Fruit fly (Drosophila melanogaster) whole organism, wandering third instar larva: ENCODE measurements around the gene CG4267.

ENCODE experiments used
- Abd-B ChIP-seq: fragments of >200 bp; optimal IDR thresholded peaks from 2 replicates; lab custom pipeline; 2017; ENCODE audit warnings: missing biosample characterization, missing genetic modification characterization
- CG32264 ChIP-seq: fragments of 200-800 bp; sonication (Bioruptor generic); optimal IDR thresholded peaks from 2 replicates; lab custom pipeline; 2016; ENCODE audit warnings: missing biosample characterization, missing genetic modification characterization
- CG9705 ChIP-seq: fragments of 200-800 bp; sonication (Bioruptor generic); optimal IDR thresholded peaks from 2 replicates; lab custom pipeline; 2018; ENCODE audit warnings: missing biosample characterization, mild to moderate bottlenecking, missing genetic modification characterization
- CrebA ChIP-seq: fragments of 200-800 bp; sonication (Bioruptor generic); optimal IDR thresholded peaks from 2 replicates; lab custom pipeline; 2016; ENCODE audit warnings: missing biosample characterization, mild to moderate bottlenecking, missing genetic modification characterization, borderline replicate concordance
- Dfd ChIP-seq: fragments of >200 bp; optimal IDR thresholded peaks from 2 replicates; lab custom pipeline; 2017; ENCODE audit warnings: missing biosample characterization, missing genetic modification characterization
- Dif ChIP-seq: fragments of 200-275, 200-300 bp; sonication (Bioruptor generic); optimal IDR thresholded peaks from 2 replicates; lab custom pipeline; 2018; ENCODE audit warnings: missing biosample characterization, missing genetic modification characterization; ENCODE audit not compliant: partially characterized antibody
- GATAd ChIP-seq: sonication (Bioruptor generic); optimal IDR thresholded peaks from 2 replicates; lab custom pipeline; 2016; ENCODE audit warnings: missing biosample characterization, missing genetic modification characterization
- HLH106 ChIP-seq: fragments of 200-800 bp; optimal IDR thresholded peaks from 3 replicates; lab custom pipeline; 2019; ENCODE audit warnings: missing biosample characterization, mild to moderate bottlenecking, missing genetic modification characterization, moderate library complexity
- Hnf4 ChIP-seq: fragments of 200-800 bp; sonication (Bioruptor generic); optimal IDR thresholded peaks from 2 replicates; lab custom pipeline; 2016; ENCODE audit warnings: missing biosample characterization, mild to moderate bottlenecking, missing genetic modification characterization
- Hr78 ChIP-seq: fragments of >200 bp; optimal IDR thresholded peaks from 2 replicates; lab custom pipeline; 2017; ENCODE audit warnings: missing biosample characterization, missing genetic modification characterization
- Hr83 ChIP-seq: fragments of 200-300 bp; sonication (Bioruptor generic); optimal IDR thresholded peaks from 2 replicates; lab custom pipeline; 2016; ENCODE audit warnings: missing biosample characterization, mild to moderate bottlenecking, missing genetic modification characterization, moderate library complexity; ENCODE audit not compliant: poor library complexity, severe bottlenecking
- Jra ChIP-seq: sonication (Bioruptor generic); optimal IDR thresholded peaks from 2 replicates; lab custom pipeline; 2016; ENCODE audit warnings: missing biosample characterization, missing genetic modification characterization
- Mio ChIP-seq: sonication (Bioruptor generic); optimal IDR thresholded peaks from 2 replicates; lab custom pipeline; 2016; ENCODE audit warnings: missing biosample characterization, missing genetic modification characterization
- Myc ChIP-seq: fragments of >200 bp; optimal IDR thresholded peaks from 2 replicates; lab custom pipeline; 2017
- OdsH ChIP-seq: fragments of 200-800 bp; sonication (Bioruptor generic); optimal IDR thresholded peaks from 2 replicates; lab custom pipeline; 2016; ENCODE audit warnings: missing biosample characterization, mild to moderate bottlenecking, missing genetic modification characterization
- Rel ChIP-seq, 2 experiments: fragments of 200-800 bp; sonication (Bioruptor generic) in 1 of 2; optimal IDR thresholded peaks; 2 replicates in 1 of 2; 3 replicates in 1 of 2; lab custom pipeline; 2016 to 2019; ENCODE audit warnings: mild to moderate bottlenecking in 2 of 2, missing biosample characterization in 2 of 2, missing genetic modification characterization in 2 of 2, moderate library complexity in 1 of 2
- Sp1 ChIP-seq: fragments of 200-800 bp; sonication (Bioruptor generic); optimal IDR thresholded peaks from 3 replicates; lab custom pipeline; 2019; ENCODE audit warnings: missing biosample characterization, mild to moderate bottlenecking, missing genetic modification characterization, moderate library complexity
- Vsx2 ChIP-seq: fragments of 200-300, 225-300 bp; sonication (Bioruptor generic); optimal IDR thresholded peaks from 2 replicates; lab custom pipeline; 2018; ENCODE audit warnings: missing biosample characterization, missing genetic modification characterization; ENCODE audit not compliant: partially characterized antibody
- br ChIP-seq: fragments of 200-800 bp; sonication (Bioruptor generic); optimal IDR thresholded peaks from 2 replicates; lab custom pipeline; 2016; ENCODE audit warnings: missing biosample characterization, missing genetic modification characterization
- brk ChIP-seq: fragments of 200-800 bp; sonication (Bioruptor generic); optimal IDR thresholded peaks from 2 replicates; lab custom pipeline; 2016; ENCODE audit warnings: missing biosample characterization, mild to moderate bottlenecking, missing genetic modification characterization
- dl ChIP-seq, 2 experiments: fragments of 175-275, 200-275 bp in 1 of 2; fragments of 200-275 bp in 1 of 2; sonication (Bioruptor generic); optimal IDR thresholded peaks; lab custom pipeline; 2018; ENCODE audit warnings: mild to moderate bottlenecking in 2 of 2, missing biosample characterization in 2 of 2, missing genetic modification characterization in 2 of 2, moderate library complexity in 2 of 2; ENCODE audit not compliant: partially characterized antibody in 2 of 2, insufficient read depth in 1 of 2
- dmrt93B ChIP-seq: fragments of 200-800 bp; sonication (Bioruptor generic); optimal IDR thresholded peaks from 2 replicates; lab custom pipeline; 2018; ENCODE audit warnings: missing biosample characterization, mild to moderate bottlenecking, missing genetic modification characterization
- ey ChIP-seq: fragments of 200-800 bp; sonication (Bioruptor generic); optimal IDR thresholded peaks from 2 replicates; lab custom pipeline; 2016; ENCODE audit warnings: missing biosample characterization, missing genetic modification characterization
- foxo ChIP-seq, 2 experiments: fragments of 200-800 bp; sonication (Bioruptor generic); optimal IDR thresholded peaks; 2 replicates in 1 of 2; 3 replicates in 1 of 2; lab custom pipeline; 2016 to 2017; ENCODE audit warnings: missing biosample characterization in 2 of 2, missing genetic modification characterization in 2 of 2
- h ChIP-seq: fragments of 200-800 bp; sonication (Bioruptor generic); optimal IDR thresholded peaks from 3 replicates; lab custom pipeline; 2016; ENCODE audit warnings: missing biosample characterization, mild to moderate bottlenecking, missing genetic modification characterization
- jim ChIP-seq: fragments of 175-275, 200-325 bp; sonication (Bioruptor generic); optimal IDR thresholded peaks from 2 replicates; lab custom pipeline; 2016; ENCODE audit warnings: missing biosample characterization, mild to moderate bottlenecking, missing genetic modification characterization
- lola ChIP-seq: fragments of >200 bp; optimal IDR thresholded peaks from 2 replicates; lab custom pipeline; 2017; ENCODE audit warnings: missing biosample characterization, missing genetic modification characterization
- pan ChIP-seq: fragments of >200 bp; optimal IDR thresholded peaks from 2 replicates; lab custom pipeline; 2017
- psq ChIP-seq: fragments of 200-800 bp; sonication (Bioruptor generic); optimal IDR thresholded peaks from 3 replicates; lab custom pipeline; 2017; ENCODE audit warnings: missing biosample characterization, mild to moderate bottlenecking, missing genetic modification characterization, moderate library complexity
- rgr ChIP-seq: fragments of 200-800 bp; sonication (Bioruptor generic); optimal IDR thresholded peaks from 3 replicates; lab custom pipeline; 2016; ENCODE audit warnings: missing biosample characterization, mild to moderate bottlenecking, missing genetic modification characterization
- sv ChIP-seq: fragments of 200-800 bp; sonication (Bioruptor generic); optimal IDR thresholded peaks from 3 replicates; lab custom pipeline; 2016; ENCODE audit warnings: missing biosample characterization, missing genetic modification characterization
- tai ChIP-seq: sonication (Bioruptor generic); optimal IDR thresholded peaks from 2 replicates; lab custom pipeline; 2016; ENCODE audit warnings: missing biosample characterization, missing genetic modification characterization
- usp ChIP-seq: fragments of >200 bp; optimal IDR thresholded peaks from 2 replicates; lab custom pipeline; 2017; ENCODE audit warnings: missing biosample characterization, missing genetic modification characterization
- woc ChIP-seq: sonication (Bioruptor generic); optimal IDR thresholded peaks from 2 replicates; lab custom pipeline; 2016; ENCODE audit warnings: missing biosample characterization, mild to moderate bottlenecking, missing genetic modification characterization

The CG4267 gene

dm6 chr2L:2254950-2255349 is 12.8 kb downstream of the CG4267 start, which contains the start of gene Send1:
Gene Send1, minus strand, starts transcription at chr2L:2255050.
- TF ChIP-seq psq (GFP tag; lab: Kevin White, UChicago) (no peak), dl (GFP tag; optimal IDR thresholded peaks at IDR 0.05; lab: Kevin White, UChicago; ENCODE audit: insufficient read depth in 1 of 2, partially characterized antibody in 2 of 2) (no peak), Jra (no peak), Hnf4 (GFP tag; lab: Kevin White, UChicago) (no peak), brk (no peak), CG32264 (no peak), jim (no peak), OdsH (GFP tag; lab: Kevin White, UChicago) (no peak), Dfd (GFP tag; lab: Kevin White, UChicago) (no peak), tai (GFP tag; lab: Kevin White, UChicago) (no peak), foxo (GFP tag; optimal IDR thresholded peaks at IDR 0.05; lab: Kevin White, UChicago) (no peak), pan (lab: Kevin White, UChicago) (no peak), Rel (GFP tag; optimal IDR thresholded peaks at IDR 0.05; lab: Kevin White, UChicago) (no peak), Rel (tag; optimal IDR thresholded peaks at IDR 0.05; lab: Kevin White, UChicago) (no peak), lola (GFP tag; lab: Kevin White, UChicago) (no peak), h (GFP tag; lab: Kevin White, UChicago) (no peak), dmrt93B (GFP tag; lab: Kevin White, UChicago) (no peak), CG9705 (no peak), HLH106 (tag; lab: Kevin White, UChicago) (no peak), Dif (GFP tag; lab: Kevin White, UChicago) (no peak), woc (no peak)

DNA sequence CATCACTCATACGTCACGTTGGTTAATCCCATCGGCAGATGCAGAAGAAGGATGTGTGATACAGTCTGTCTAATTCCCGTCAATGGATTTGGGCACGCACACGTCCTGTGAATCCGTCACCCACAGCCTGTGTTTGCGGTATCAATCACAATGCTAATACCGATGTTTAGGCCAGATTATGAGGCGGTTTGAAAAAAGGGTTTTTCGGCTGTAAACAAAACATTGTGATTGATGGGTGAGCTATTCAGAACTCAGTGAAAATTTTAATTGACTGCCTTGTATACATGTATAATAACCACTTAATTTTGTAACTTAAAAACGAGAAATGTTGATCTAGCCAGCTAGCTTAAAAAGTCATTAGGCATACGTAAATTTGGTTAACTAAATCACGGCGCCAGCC is 21.0 kb downstream of the CG4267 start, which contains the start of gene CG4270:
TSS of gene CG4270 (plus strand) at position 301 of the 400 bp plus-strand sequence.
- TF ChIP-seq Myc (lab: Kevin White, UChicago) (no peak), Rel (GFP tag; optimal IDR thresholded peaks at IDR 0.05; lab: Kevin White, UChicago) (no peak), Rel (tag; optimal IDR thresholded peaks at IDR 0.05; lab: Kevin White, UChicago) (no peak), Abd-B (GFP tag; lab: Kevin White, UChicago) (no peak), lola (GFP tag; lab: Kevin White, UChicago) (no peak), rgr (GFP tag; lab: Kevin White, UChicago) (no peak), Hr78 (no peak), jim (no peak), Sp1 (no peak), psq (GFP tag; lab: Kevin White, UChicago) (no peak), foxo (GFP tag; optimal IDR thresholded peaks at IDR 0.05; lab: Kevin White, UChicago) (no peak), HLH106 (tag; lab: Kevin White, UChicago) (no peak), GATAd (GFP tag; lab: Kevin White, UChicago) (no peak), OdsH (GFP tag; lab: Kevin White, UChicago) (no peak), Mio (GFP tag; lab: Kevin White, UChicago) (no peak)

DNA sequence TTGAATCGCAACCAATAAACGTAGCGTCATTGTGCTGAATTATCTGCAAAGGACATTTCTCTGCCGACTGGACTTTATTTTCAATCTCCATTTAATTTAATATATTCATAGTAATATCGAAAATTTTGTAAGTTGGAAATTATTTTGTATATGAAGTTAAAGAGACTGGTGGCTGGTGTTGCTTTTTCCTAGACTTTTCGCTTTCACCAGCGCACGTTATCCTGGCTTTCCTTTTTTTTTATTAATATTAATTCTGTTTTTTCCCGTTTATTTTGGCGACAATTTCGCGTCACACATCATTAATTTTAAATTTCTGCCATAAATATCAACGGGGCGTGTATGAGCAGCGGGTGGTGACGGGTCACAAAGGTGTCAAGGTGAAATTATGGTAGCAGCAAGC is 23.0 kb downstream of the CG4267 start, which contains the start of gene CG34049:
TSS of gene CG34049 (minus strand) at position 101 of the 400 bp plus-strand sequence.
- TF ChIP-seq CrebA (no peak), usp (GFP tag; lab: Kevin White, UChicago) (no peak), Hr83 (GFP tag; lab: Kevin White, UChicago) (no peak), br (no peak), Mio (GFP tag; lab: Kevin White, UChicago) (no peak), CG32264 (no peak), rgr (GFP tag; lab: Kevin White, UChicago) (no peak), Sp1 (no peak)
- TF ChIP-seq, all 38 proteins: peak for 0

dm6 chr2L:2269040-2269439 is 26.9 kb downstream of the CG4267 start, which contains the start of gene CG17242:
Gene CG17242, minus strand, starts transcription at chr2L:2269140.
- TF ChIP-seq Hnf4 (GFP tag; lab: Kevin White, UChicago): no peak
- TF ChIP-seq br: no peak
- no peak for TF ChIP-seq Myc (lab: Kevin White, UChicago)
- TF ChIP-seq brk: no peak
- no peak for TF ChIP-seq Rel (GFP tag; optimal IDR thresholded peaks at IDR 0.05; lab: Kevin White, UChicago)
- no peak for TF ChIP-seq Rel (tag; optimal IDR thresholded peaks at IDR 0.05; lab: Kevin White, UChicago)

DNA sequence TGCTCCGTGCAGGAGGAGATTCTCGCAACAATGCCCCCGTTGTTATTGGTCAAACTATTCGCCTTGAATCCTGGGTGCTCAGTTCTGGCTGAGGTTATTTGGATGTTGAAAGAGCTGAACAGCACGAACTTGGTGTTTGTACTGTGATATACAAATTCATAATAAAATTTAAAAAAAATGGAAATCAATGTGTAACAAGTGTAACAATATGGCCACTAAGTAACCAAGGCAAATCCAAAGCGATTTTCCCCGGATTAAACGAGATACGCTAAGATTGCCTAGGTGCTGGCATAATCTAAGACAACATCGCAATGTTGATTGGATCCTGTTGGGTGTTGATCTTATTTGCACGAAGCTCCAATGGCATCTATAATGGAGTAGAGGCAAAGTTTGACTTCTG is 42.7 kb downstream of the CG4267 start, which contains the start of gene CG4271:
TSS of gene CG4271 (plus strand) at position 301 of the 400 bp plus-strand sequence.
- TF ChIP-seq HLH106 (tag; lab: Kevin White, UChicago) (no peak), brk (no peak), Hnf4 (GFP tag; lab: Kevin White, UChicago) (no peak), GATAd (GFP tag; lab: Kevin White, UChicago) (no peak), rgr (GFP tag; lab: Kevin White, UChicago) (no peak), OdsH (GFP tag; lab: Kevin White, UChicago) (no peak), foxo (GFP tag; optimal IDR thresholded peaks at IDR 0.05; lab: Kevin White, UChicago) (no peak), Mio (GFP tag; lab: Kevin White, UChicago) (no peak), dl (GFP tag; optimal IDR thresholded peaks at IDR 0.05; lab: Kevin White, UChicago; ENCODE audit: insufficient read depth in 1 of 2, partially characterized antibody in 2 of 2) (no peak), woc (no peak), lola (GFP tag; lab: Kevin White, UChicago) (no peak), Vsx2 (no peak), Jra (no peak), CG32264 (no peak), Rel (GFP tag; optimal IDR thresholded peaks at IDR 0.05; lab: Kevin White, UChicago) (no peak), Rel (tag; optimal IDR thresholded peaks at IDR 0.05; lab: Kevin White, UChicago) (no peak), ey (GFP tag; lab: Kevin White, UChicago) (no peak), br (no peak), sv (no peak), CrebA (no peak), h (GFP tag; lab: Kevin White, UChicago) (no peak)
- TF ChIP-seq, all 38 proteins: peak for 0
